Worm (Caenorhabditis elegans) whole organism, mixed stage, embryonic: Measurements from ENCODE around the gene tctn-1.

Source experiments
- M03D4.4 ChIP-seq: sonication (generic microtip); optimal IDR thresholded peaks from 2 replicates; lab custom pipeline; 2017; ENCODE audit warnings: mild to moderate bottlenecking, missing genetic modification characterization, missing compliant biosample characterization
- bed-3 ChIP-seq: fragments of 200-800 bp; sonication (Bioruptor generic); optimal IDR thresholded peaks from 3 replicates; lab custom pipeline; 2018; ENCODE audit warnings: mild to moderate bottlenecking, missing genetic modification characterization, moderate library complexity, missing compliant biosample characterization
- blmp-1 ChIP-seq: fragments of 150-350 bp; optimal IDR thresholded peaks from 2 replicates; lab custom pipeline; 2014; ENCODE audit warnings: missing biosample characterization, missing genetic modification characterization
- ceh-39 ChIP-seq: fragments of 150-350 bp; optimal IDR thresholded peaks from 2 replicates; lab custom pipeline; 2014; ENCODE audit warnings: missing biosample characterization, missing genetic modification characterization
- ceh-43 ChIP-seq: fragments of 200-800 bp; sonication (Bioruptor generic); optimal IDR thresholded peaks from 2 replicates; lab custom pipeline; 2018; ENCODE audit warnings: mild to moderate bottlenecking, missing genetic modification characterization, moderate library complexity, missing compliant biosample characterization
- ceh-83 ChIP-seq: fragments of 200-800 bp; sonication (Bioruptor generic); optimal IDR thresholded peaks from 2 replicates; lab custom pipeline; 2018; ENCODE audit warnings: mild to moderate bottlenecking, missing genetic modification characterization, missing compliant biosample characterization
- ces-1 ChIP-seq: fragments of 150-350 bp; optimal IDR thresholded peaks from 2 replicates; lab custom pipeline; 2014; ENCODE audit warnings: missing biosample characterization, missing genetic modification reagents, missing genetic modification characterization
- cnd-1 ChIP-seq: fragments of 200-800 bp; sonication (Bioruptor generic); optimal IDR thresholded peaks from 2 replicates; lab custom pipeline; 2018; ENCODE audit warnings: mild to moderate bottlenecking, missing genetic modification characterization, missing compliant biosample characterization
- elt-1 ChIP-seq: sonication (generic microtip); optimal IDR thresholded peaks from 2 replicates; lab custom pipeline; 2017; ENCODE audit warnings: missing genetic modification characterization, mild to moderate bottlenecking, missing compliant biosample characterization, antibody characterized with exemption, moderate library complexity, borderline replicate concordance; ENCODE audit not compliant: insufficient read depth
- elt-3 ChIP-seq: fragments of 150-350 bp; optimal IDR thresholded peaks from 2 replicates; lab custom pipeline; 2014; ENCODE audit warnings: missing biosample characterization, missing genetic modification characterization
- flh-1 ChIP-seq: fragments of 200-800 bp; sonication (Bioruptor generic); optimal IDR thresholded peaks from 2 replicates; lab custom pipeline; 2018; ENCODE audit warnings: mild to moderate bottlenecking, missing genetic modification characterization, moderate library complexity, missing compliant biosample characterization
- ham-2 ChIP-seq: fragments of 200-800 bp; sonication (Bioruptor generic); optimal IDR thresholded peaks from 2 replicates; lab custom pipeline; 2018; ENCODE audit warnings: mild to moderate bottlenecking, missing genetic modification characterization, missing compliant biosample characterization
- hlh-1 ChIP-seq: fragments of 150-350 bp; optimal IDR thresholded peaks from 2 replicates; lab custom pipeline; 2014; ENCODE audit warnings: missing biosample characterization, missing genetic modification reagents, missing genetic modification characterization
- lin-13 ChIP-seq: fragments of 150-350 bp; optimal IDR thresholded peaks from 2 replicates; lab custom pipeline; 2014; ENCODE audit warnings: missing biosample characterization, missing genetic modification characterization
- lin-32 ChIP-seq: fragments of 200-800 bp; sonication (Bioruptor generic); optimal IDR thresholded peaks from 2 replicates; lab custom pipeline; 2018; ENCODE audit warnings: mild to moderate bottlenecking, missing genetic modification characterization, missing compliant biosample characterization
- lsy-2 ChIP-seq: fragments of 150-350 bp; optimal IDR thresholded peaks from 2 replicates; lab custom pipeline; 2014; ENCODE audit warnings: missing biosample characterization, missing genetic modification characterization
- mab-5 ChIP-seq: fragments of 150-350 bp; optimal IDR thresholded peaks from 2 replicates; lab custom pipeline; 2014; ENCODE audit warnings: missing biosample characterization, missing genetic modification characterization
- mep-1 ChIP-seq: fragments of 150-350 bp; optimal IDR thresholded peaks from 2 replicates; lab custom pipeline; 2017; ENCODE audit warnings: missing biosample characterization, missing genetic modification reagents, missing genetic modification characterization, inconsistent platforms
- mls-2 ChIP-seq: sonication (generic microtip); optimal IDR thresholded peaks from 2 replicates; lab custom pipeline; 2016; ENCODE audit warnings: mild to moderate bottlenecking, missing genetic modification characterization, moderate library complexity, missing compliant biosample characterization
- nhr-2 ChIP-seq: fragments of 150-350 bp; optimal IDR thresholded peaks from 2 replicates; lab custom pipeline; 2014; ENCODE audit warnings: missing biosample characterization, missing genetic modification characterization
- nhr-237 ChIP-seq: fragments of 150-350 bp; optimal IDR thresholded peaks from 2 replicates; lab custom pipeline; 2014; ENCODE audit warnings: missing biosample characterization, missing genetic modification characterization
- nhr-28 ChIP-seq: fragments of 150-350 bp; optimal IDR thresholded peaks from 2 replicates; lab custom pipeline; 2014; ENCODE audit warnings: missing biosample characterization, missing genetic modification characterization
- sem-2 ChIP-seq: fragments of 200-800 bp; sonication (Bioruptor generic); optimal IDR thresholded peaks from 2 replicates; lab custom pipeline; 2018; ENCODE audit warnings: mild to moderate bottlenecking, missing genetic modification characterization, missing compliant biosample characterization
- snpc-4 ChIP-seq: fragments of 150-350 bp; optimal IDR thresholded peaks from 2 replicates; lab custom pipeline; 2014; ENCODE audit warnings: missing biosample characterization, missing genetic modification characterization
- sptf-1 ChIP-seq: sonication (generic microtip); optimal IDR thresholded peaks from 2 replicates; lab custom pipeline; 2017; ENCODE audit warnings: mild to moderate bottlenecking, missing genetic modification characterization, moderate library complexity, missing compliant biosample characterization
- tbx-8 ChIP-seq: fragments of 200-800 bp; sonication (Bioruptor generic); optimal IDR thresholded peaks from 2 replicates; lab custom pipeline; 2018; ENCODE audit warnings: mild to moderate bottlenecking, missing genetic modification characterization, moderate library complexity, missing compliant biosample characterization
- unc-120 ChIP-seq: sonication (generic microtip); optimal IDR thresholded peaks from 2 replicates; lab custom pipeline; 2017; ENCODE audit warnings: missing genetic modification characterization, missing compliant biosample characterization; ENCODE audit not compliant: poor library complexity, severe bottlenecking
- unc-39 ChIP-seq: fragments of 150-350 bp; optimal IDR thresholded peaks from 2 replicates; lab custom pipeline; 2014; ENCODE audit warnings: missing biosample characterization, missing genetic modification characterization
- zip-8 ChIP-seq: fragments of 150-350 bp; optimal IDR thresholded peaks from 2 replicates; lab custom pipeline; 2014; ENCODE audit warnings: missing biosample characterization, missing genetic modification characterization
- ztf-11 ChIP-seq: fragments of 150-350 bp; optimal IDR thresholded peaks from 2 replicates; lab custom pipeline; 2014; ENCODE audit warnings: missing biosample characterization, missing genetic modification characterization

tctn-1 gene

DNA sequence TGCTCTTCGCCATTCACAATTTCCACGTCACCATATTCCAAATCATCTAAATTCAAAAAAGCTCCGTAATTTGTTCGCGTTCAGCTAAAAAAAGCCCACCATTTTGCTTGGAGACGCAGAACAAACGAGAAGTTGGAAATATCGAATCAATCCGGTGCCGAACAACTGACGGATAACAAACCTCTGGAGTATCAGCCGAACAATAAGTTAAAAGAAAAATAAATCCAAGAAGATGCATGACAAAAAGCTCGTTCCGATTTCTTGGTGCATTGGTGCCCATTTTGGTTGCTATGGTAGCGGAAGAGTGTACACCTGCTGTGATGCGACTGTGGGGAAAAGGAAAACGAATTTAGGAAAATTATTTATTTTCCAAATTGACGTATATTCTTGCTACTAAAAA is at the start of gene tctn-1:
TSS of gene tctn-1 (minus strand) at position 280 of the 400 bp plus-strand sequence.
- TF ChIP-seq hlh-1: peak; percentile 30
- no peak for TF ChIP-seq lin-13 (tag; lab: Kevin White, UChicago)

DNA sequence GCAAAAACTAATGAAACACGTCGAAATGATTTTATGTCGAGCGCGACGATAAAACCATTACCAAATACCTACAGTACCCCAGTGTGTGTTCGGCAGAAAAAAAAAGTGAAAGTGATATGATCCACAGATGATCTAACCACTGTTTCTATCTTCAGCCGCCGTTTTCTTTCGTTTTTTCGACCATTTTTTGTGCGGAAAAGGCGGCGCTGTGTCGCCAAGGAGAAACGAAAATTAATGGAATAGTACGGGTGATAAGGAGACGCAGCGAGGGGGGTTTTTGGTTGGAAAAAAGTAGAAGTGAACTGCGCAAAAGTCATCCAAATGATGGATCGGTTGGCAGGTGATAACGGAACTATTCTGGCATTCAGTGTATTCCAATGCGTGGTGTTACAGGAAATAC is 47.5 kb upstream of the tctn-1 start:
- no peak for TF ChIP-seq ham-2 (GFP tag; lab: Kevin White, UChicago)
- no peak for TF ChIP-seq blmp-1
- TF ChIP-seq ceh-39 (tag; lab: Kevin White, UChicago): no peak
- no peak for TF ChIP-seq zip-8 (tag; lab: Kevin White, UChicago)
- no peak for TF ChIP-seq ceh-83
- no peak for TF ChIP-seq flh-1
- TF ChIP-seq sptf-1 (tag; lab: Kevin White, UChicago): no peak
- no peak for TF ChIP-seq hlh-1
- TF ChIP-seq unc-120: no peak
- no peak for TF ChIP-seq ces-1
- no peak for TF ChIP-seq ceh-43 (GFP tag; lab: Kevin White, UChicago)
- no peak for TF ChIP-seq lin-32
- TF ChIP-seq mep-1 (tag; lab: Kevin White, UChicago): no peak
- no peak for TF ChIP-seq mab-5 (tag; lab: Kevin White, UChicago)
- no peak for TF ChIP-seq elt-1 (tag; lab: Kevin White, UChicago)

ce11 chrIV:4789445-4789844 is 41.8 kb upstream of the tctn-1 start, which contains the start of gene R11E3.1:
R11E3.1 (plus strand) TSS chrIV:4789745.
- no peak for TF ChIP-seq mep-1 (tag; lab: Kevin White, UChicago)
- no peak for TF ChIP-seq blmp-1
- no peak for TF ChIP-seq tbx-8
- no peak for TF ChIP-seq ces-1
- TF ChIP-seq snpc-4 (tag; lab: Kevin White, UChicago): no peak
- no peak for TF ChIP-seq lin-13 (tag; lab: Kevin White, UChicago)
- no peak for TF ChIP-seq sptf-1 (tag; lab: Kevin White, UChicago)
- TF ChIP-seq sem-2 (GFP tag; lab: Kevin White, UChicago): no peak
- TF ChIP-seq hlh-1: no peak
- no peak for TF ChIP-seq elt-3
- no peak for TF ChIP-seq nhr-28
- TF ChIP-seq lsy-2 (tag; lab: Kevin White, UChicago): no peak
- TF ChIP-seq unc-120: no peak
- no peak for TF ChIP-seq nhr-237
- TF ChIP-seq mab-5 (tag; lab: Kevin White, UChicago): no peak
- no peak for TF ChIP-seq ceh-39 (tag; lab: Kevin White, UChicago)
- no peak for TF ChIP-seq ham-2 (GFP tag; lab: Kevin White, UChicago)
- no peak for TF ChIP-seq M03D4.4 (tag; lab: Kevin White, UChicago)
- TF ChIP-seq bed-3 (GFP tag; lab: Kevin White, UChicago): no peak

- peak; percentile 22 for TF ChIP-seq nhr-237
- TF ChIP-seq lin-32: no peak
Measured at ce11 chrIV:4788332-4788731, 40.7 kb upstream of the tctn-1 start, which contains the start of gene nhr-104. nhr-104 (minus strand) TSS chrIV:4788692.

- TF ChIP-seq sptf-1 (tag; lab: Kevin White, UChicago) (peak; percentile 35), M03D4.4 (tag; lab: Kevin White, UChicago) (peak; percentile 22), cnd-1 (peak; percentile 60)
Measured at ce11 chrIV:4784687-4785086, 37.1 kb upstream of the tctn-1 start.

DNA sequence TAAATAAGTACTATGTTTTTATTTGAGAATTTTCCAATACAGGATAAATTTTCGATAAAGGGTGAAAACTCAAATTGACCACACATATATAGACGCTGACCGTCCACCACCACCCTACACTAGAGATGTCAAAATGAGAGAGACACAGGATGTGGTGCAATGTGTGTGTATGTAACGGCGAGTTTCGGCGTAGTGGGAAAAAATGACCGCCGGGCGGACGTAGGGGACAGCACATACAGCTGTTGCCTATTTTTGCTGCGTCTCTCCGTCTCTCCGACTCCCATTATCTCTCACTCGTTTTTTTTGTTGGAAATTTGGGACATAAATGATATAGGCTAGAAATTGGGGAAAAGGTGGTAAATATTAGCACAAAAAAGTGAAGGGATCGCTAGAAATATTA is 33.5 kb upstream of the tctn-1 start:
- peak; percentile 19 for TF ChIP-seq ztf-11 (tag; lab: Kevin White, UChicago)
- TF ChIP-seq hlh-1: peak; percentile 73
- peak; percentile 36 for TF ChIP-seq mls-2
- TF ChIP-seq cnd-1: peak; percentile 42
- no peak for TF ChIP-seq unc-39 (tag; lab: Kevin White, UChicago)
- TF ChIP-seq unc-120: peak; percentile 57
- TF ChIP-seq nhr-2 (tag; lab: Kevin White, UChicago): peak; percentile 75
- TF ChIP-seq nhr-28: no peak
- peak; percentile 55 for TF ChIP-seq sptf-1 (tag; lab: Kevin White, UChicago)
